Fruit fly (Drosophila melanogaster): Measurements from ENCODE around the gene Fhos.

Gene Fhos

DNA sequence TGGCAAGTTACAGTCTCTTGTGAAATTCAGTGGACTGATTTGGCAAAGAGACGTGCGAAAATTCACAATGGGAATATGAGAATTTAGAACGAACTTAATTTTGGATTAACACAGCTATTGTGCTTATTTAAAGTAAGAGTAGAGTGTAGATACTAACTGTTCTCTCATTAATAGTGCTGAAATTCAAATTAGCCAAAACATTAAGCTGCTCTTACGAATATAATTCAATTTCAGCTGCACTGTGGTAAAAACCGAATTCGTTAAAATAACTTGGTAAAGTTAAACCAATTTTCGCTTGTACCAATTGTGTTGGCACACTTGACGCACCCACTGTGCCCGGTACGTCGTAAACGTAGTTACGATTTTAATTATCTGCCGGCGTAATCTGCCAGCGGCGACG lies 14.5 kb downstream of the Fhos start:
- TF ChIP-seq dmrt93B (GFP tag; optimal IDR thresholded peaks at IDR 0.05) (peak; percentile 52), Abd-B (GFP tag; optimal IDR thresholded peaks at IDR 0.05) (no peak), Myc (optimal IDR thresholded peaks at IDR 0.05) (no peak), Hr78 (GFP tag; optimal IDR thresholded peaks at IDR 0.05) (no peak), ey (GFP tag; optimal IDR thresholded peaks at IDR 0.05) (peak; percentile 64), GATAd (GFP tag; optimal IDR thresholded peaks at IDR 0.05) (no peak), Mio (GFP tag; optimal IDR thresholded peaks at IDR 0.05) (no peak), rgr (GFP tag; optimal IDR thresholded peaks at IDR 0.05) (peak; percentile 45), fru (GFP tag; optimal IDR thresholded peaks at IDR 0.05) (peak; percentile 65), Sp1 (GFP tag; optimal IDR thresholded peaks at IDR 0.05) (peak; percentile 31), CG9705 (GFP tag; optimal IDR thresholded peaks at IDR 0.05) (no peak), psq (GFP tag; optimal IDR thresholded peaks at IDR 0.05) (peak; percentile 13), h (GFP tag; optimal IDR thresholded peaks at IDR 0.05) (peak; percentile 63), foxo (GFP tag; optimal IDR thresholded peaks at IDR 0.05) (peak in 1 of 2 experiments; percentile 59), sv (GFP tag; optimal IDR thresholded peaks at IDR 0.05) (peak; percentile 19), OdsH (GFP tag; optimal IDR thresholded peaks at IDR 0.05) (peak; percentile 53), Dif (GFP tag; optimal IDR thresholded peaks at IDR 0.05; ENCODE audit: partially characterized antibody) (no peak), sage (GFP tag; optimal IDR thresholded peaks at IDR 0.05) (no peak), Jra (GFP tag; optimal IDR thresholded peaks at IDR 0.05) (no peak), brk (GFP tag; optimal IDR thresholded peaks at IDR 0.05) (no peak), pan (optimal IDR thresholded peaks at IDR 0.05) (no peak), br (GFP tag; optimal IDR thresholded peaks at IDR 0.05) (peak; percentile 59), woc (GFP tag; optimal IDR thresholded peaks at IDR 0.05) (no peak), N (GFP tag; optimal IDR thresholded peaks at IDR 0.05) (no peak), usp (GFP tag; optimal IDR thresholded peaks at IDR 0.05) (no peak), Vsx2 (GFP tag; optimal IDR thresholded peaks at IDR 0.05; ENCODE audit: partially characterized antibody) (no peak), tai (GFP tag; optimal IDR thresholded peaks at IDR 0.05) (peak; percentile 6), lola (GFP tag; optimal IDR thresholded peaks at IDR 0.05) (no peak), Dfd (GFP tag; optimal IDR thresholded peaks at IDR 0.05) (no peak), HLH106 (tag; optimal IDR thresholded peaks at IDR 0.05) (peak; percentile 56), CrebA (GFP tag; optimal IDR thresholded peaks at IDR 0.05; ENCODE audit: borderline replicate concordance) (no peak), dsf (GFP tag; optimal IDR thresholded peaks at IDR 0.05; ENCODE audit: borderline replicate concordance) (no peak), dl (GFP tag; optimal IDR thresholded peaks at IDR 0.05; ENCODE audit: insufficient read depth in 1 of 2, partially characterized antibody in 2 of 2) (no peak), jim (GFP tag; optimal IDR thresholded peaks at IDR 0.05) (no peak), CG32264 (GFP tag; optimal IDR thresholded peaks at IDR 0.05) (peak; percentile 13), Rel (GFP tag; optimal IDR thresholded peaks at IDR 0.05) (no peak), Rel (tag; optimal IDR thresholded peaks at IDR 0.05) (no peak), Hnf4 (GFP tag; optimal IDR thresholded peaks at IDR 0.05) (no peak), Hr83 (GFP tag; optimal IDR thresholded peaks at IDR 0.05; ENCODE audit: poor library complexity, severe bottlenecking) (no peak)

DNA sequence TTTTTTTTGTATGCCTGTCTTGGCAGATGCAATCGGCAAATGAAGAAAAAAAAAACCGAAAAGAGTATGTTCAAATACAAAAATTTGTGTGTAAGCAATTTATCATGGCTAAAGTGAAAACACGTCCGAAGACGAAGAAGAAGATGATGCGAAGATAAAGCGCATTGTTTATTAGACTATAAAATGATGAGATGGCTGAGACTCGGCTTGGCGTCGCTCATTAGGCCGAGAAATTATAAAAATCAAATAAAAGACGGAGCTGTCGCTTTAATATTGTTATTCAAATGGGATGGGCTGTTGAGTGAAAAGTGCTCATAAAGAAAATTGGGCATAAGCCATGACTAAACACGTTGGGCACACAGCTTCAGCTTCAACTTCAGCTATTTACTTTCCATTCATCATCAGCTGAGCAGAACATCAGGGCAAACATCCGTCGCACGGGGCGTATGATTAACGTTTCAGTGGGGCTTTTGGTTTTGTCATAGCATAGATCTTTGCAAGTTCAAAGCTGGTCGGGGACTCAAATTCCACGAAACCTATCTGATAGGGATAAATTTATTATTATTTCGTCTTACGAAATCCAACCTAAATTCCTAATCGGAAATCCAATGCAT lies 17.3 kb downstream of the Fhos start:
- no peak for TF ChIP-seq dmrt93B (GFP tag; optimal IDR thresholded peaks at IDR 0.05)
- no peak for TF ChIP-seq sv (GFP tag; optimal IDR thresholded peaks at IDR 0.05)
- no peak for TF ChIP-seq br (GFP tag; optimal IDR thresholded peaks at IDR 0.05)
- no peak for TF ChIP-seq Hnf4 (GFP tag; optimal IDR thresholded peaks at IDR 0.05)

Data from whole organism, wandering third instar larva.